Fruit fly (Drosophila melanogaster): Measurements from ENCODE around the gene myd.

Gene myd

DNA sequence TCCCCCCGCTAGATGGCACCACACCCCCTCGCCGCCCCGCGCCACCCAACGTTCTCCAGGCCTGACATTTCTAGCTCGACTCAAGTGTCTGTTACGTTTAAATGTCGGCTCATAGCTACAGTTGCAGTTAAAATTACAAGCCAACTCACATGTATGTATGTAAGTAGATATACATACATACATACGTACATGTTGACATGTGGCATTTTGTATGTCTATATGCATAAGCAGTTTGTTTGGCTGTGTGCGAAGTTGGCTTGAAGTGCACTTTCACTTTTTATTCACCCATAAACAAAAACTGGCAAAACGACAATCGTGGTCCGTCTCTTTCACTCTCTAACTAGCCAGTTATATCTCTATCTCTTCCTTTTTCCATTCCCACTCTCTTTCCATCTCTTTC, 2.4 kb downstream of the myd start (continued):
- no peak for TF ChIP-seq CG1602 (GFP tag; optimal IDR thresholded peaks at IDR 0.05)
- TF ChIP-seq CG2712 (tag; optimal IDR thresholded peaks at IDR 0.05) = no peak
- TF ChIP-seq CG42726 (GFP tag; IDR thresholded peaks at IDR 0.05; ENCODE audit: partially characterized antibody) = no peak
- no peak for TF ChIP-seq CG14050 (GFP tag; IDR thresholded peaks at IDR 0.05)
- TF ChIP-seq ase (GFP tag; IDR thresholded peaks at IDR 0.05) = no peak
- peak; percentile 92 for TF ChIP-seq Blimp-1 (GFP tag; optimal IDR thresholded peaks at IDR 0.05)
- TF ChIP-seq ham (GFP tag; IDR thresholded peaks at IDR 0.05) = no peak
- no peak for TF ChIP-seq Ravus (GFP tag; IDR thresholded peaks at IDR 0.05)
- no peak for TF ChIP-seq CG7357 (GFP tag; IDR thresholded peaks at IDR 0.05)
- TF ChIP-seq GATAe (GFP tag; conservative IDR thresholded peaks at IDR 0.05) = no peak
- TF ChIP-seq salm (tag; optimal IDR thresholded peaks at IDR 0.05) = no peak
- no peak for TF ChIP-seq ttk (GFP tag; IDR thresholded peaks at IDR 0.05)
- TF ChIP-seq Spps (tag; optimal IDR thresholded peaks at IDR 0.05) = no peak
- no peak for TF ChIP-seq CG16779 (GFP tag; IDR thresholded peaks at IDR 0.05)
- TF ChIP-seq MTF-1 (GFP tag; optimal IDR thresholded peaks at IDR 0.05; ENCODE audit: borderline replicate concordance) = peak; percentile 19
- TF ChIP-seq Dll (GFP tag; IDR thresholded peaks at IDR 0.05; ENCODE audit: partially characterized antibody) = no peak
- 0 out of 2 replicates have a peak, but pooled peaks have one; percentile 13 for TF ChIP-seq Ptx1 (GFP tag; IDR thresholded peaks at IDR 0.05)
- no peak for TF ChIP-seq grn (GFP tag; optimal IDR thresholded peaks at IDR 0.05)
- peak; percentile 37; the same call in 1 of the 2 replicates for TF ChIP-seq HLH3B (GFP tag; IDR thresholded peaks at IDR 0.05)
- no peak for TF ChIP-seq CG5245 (GFP tag; optimal IDR thresholded peaks at IDR 0.05)
- TF ChIP-seq Dip3 (GFP tag; optimal IDR thresholded peaks at IDR 0.05) = no peak
- TF ChIP-seq CG17361 (GFP tag; IDR thresholded peaks at IDR 0.05) = no peak
- no peak for TF ChIP-seq Camta (GFP tag; optimal IDR thresholded peaks at IDR 0.05)
- TF ChIP-seq TFAM (GFP tag; optimal IDR thresholded peaks at IDR 0.05) = no peak
- TF ChIP-seq CG16813 (GFP tag; IDR thresholded peaks at IDR 0.05; ENCODE audit: partially characterized antibody) = no peak
- TF ChIP-seq CG9797 (GFP tag; optimal IDR thresholded peaks at IDR 0.05) = no peak
- no peak for TF ChIP-seq ap (GFP tag; IDR thresholded peaks at IDR 0.05)
- no peak for TF ChIP-seq Dip2 (GFP tag; IDR thresholded peaks at IDR 0.05)
- TF ChIP-seq ac (GFP tag; optimal IDR thresholded peaks at IDR 0.05) = no peak
- no peak for TF ChIP-seq Oli (tag; optimal IDR thresholded peaks at IDR 0.05)
- TF ChIP-seq H15 (GFP tag; IDR thresholded peaks at IDR 0.05) = no peak
- TF ChIP-seq zf30C (GFP tag; optimal IDR thresholded peaks at IDR 0.05) = no peak
- TF ChIP-seq odd (GFP tag; optimal IDR thresholded peaks at IDR 0.05) = no peak
- TF ChIP-seq dmrt99B (tag; optimal IDR thresholded peaks at IDR 0.05) = peak; percentile 48
- TF ChIP-seq CG11695 (GFP tag; IDR thresholded peaks at IDR 0.05) = no peak
- no peak; the same call in 1 of the 2 replicates for TF ChIP-seq CG31441 (GFP tag; IDR thresholded peaks at IDR 0.05)
- no peak for TF ChIP-seq Sry-δ (GFP tag; optimal IDR thresholded peaks at IDR 0.05)
- no peak for TF ChIP-seq CG1647 (GFP tag; optimal IDR thresholded peaks at IDR 0.05)
- no peak for TF ChIP-seq HLHmδ (GFP tag; optimal IDR thresholded peaks at IDR 0.05)
- TF ChIP-seq CG3847 (GFP tag; IDR thresholded peaks at IDR 0.05) = no peak
- peak; percentile 4 for TF ChIP-seq CG13424 (tag; optimal IDR thresholded peaks at IDR 0.05)
- TF ChIP-seq CG14667 (GFP tag; IDR thresholded peaks at IDR 0.05) = no peak
- TF ChIP-seq CG17612 (GFP tag; IDR thresholded peaks at IDR 0.05) = no peak
- no peak for TF ChIP-seq Taf1 (GFP tag; IDR thresholded peaks at IDR 0.05)
- TF ChIP-seq sug (tag; optimal IDR thresholded peaks at IDR 0.05) = no peak
- no peak for TF ChIP-seq CG7372 (GFP tag; IDR thresholded peaks at IDR 0.05)
- no peak for TF ChIP-seq CoRest (tag; optimal IDR thresholded peaks at IDR 0.05)
- TF ChIP-seq HmgD (GFP tag; optimal IDR thresholded peaks at IDR 0.05) = no peak
- TF ChIP-seq CG15073 (GFP tag; optimal IDR thresholded peaks at IDR 0.05) = no peak
- TF ChIP-seq onecut (GFP tag; IDR thresholded peaks at IDR 0.05) = 0 out of 2 replicates have a peak, but pooled peaks have one; percentile 20
- TF ChIP-seq ranshi (GFP tag; IDR thresholded peaks at IDR 0.05) = no peak
- TF ChIP-seq CG31365 (tag; optimal IDR thresholded peaks at IDR 0.05) = no peak
- no peak for TF ChIP-seq ato (GFP tag; IDR thresholded peaks at IDR 0.05; ENCODE audit: partially characterized antibody)
